Fruit fly (Drosophila melanogaster) whole organism: ENCODE data around the gene ari-1.

ENCODE experiments used
- Dll ChIP-seq: fragments of >200 bp; optimal IDR thresholded peaks from 2 replicates; lab custom pipeline; 2017
- EcR ChIP-seq, 2 experiments: fragments of >200 bp; optimal IDR thresholded peaks; 2 replicates each; lab custom pipeline; 2017; ENCODE audit warnings: missing biosample characterization in 2 of 2, missing genetic modification characterization in 2 of 2, missing genetic modification reagents in 2 of 2
- pan ChIP-seq: fragments of >200 bp; optimal IDR thresholded peaks from 2 replicates; lab custom pipeline; 2017

DNA sequence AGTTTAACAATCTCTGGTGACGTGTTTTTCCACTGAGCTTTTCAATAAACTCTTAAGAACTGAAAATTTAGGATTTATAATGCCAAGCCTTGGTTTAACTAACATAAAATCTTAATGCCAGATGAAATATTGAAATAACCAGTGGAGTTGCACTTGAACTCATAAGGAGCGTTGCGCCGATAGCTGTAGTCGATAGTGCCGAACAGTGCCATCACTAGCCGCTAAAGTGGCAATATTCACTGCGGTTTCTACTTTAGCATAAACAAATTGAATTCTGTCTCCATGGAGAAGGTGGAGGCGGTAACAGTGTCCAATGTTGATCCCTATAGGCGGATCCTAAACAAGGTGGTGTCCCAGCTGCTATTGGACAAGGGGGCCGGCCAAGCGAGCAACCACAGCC is 35.8 kb downstream of the ari-1 start, which contains the start of gene Taf8:
- TF ChIP-seq pan (no peak), Dll (lab: Kevin White, UChicago) (no peak), EcR (GFP tag; optimal IDR thresholded peaks at IDR 0.05; lab: Kevin White, UChicago) (no peak)
